Fruit fly (Drosophila melanogaster): ENCODE measurements around the gene CG4629.

CG4629 gene

DNA sequence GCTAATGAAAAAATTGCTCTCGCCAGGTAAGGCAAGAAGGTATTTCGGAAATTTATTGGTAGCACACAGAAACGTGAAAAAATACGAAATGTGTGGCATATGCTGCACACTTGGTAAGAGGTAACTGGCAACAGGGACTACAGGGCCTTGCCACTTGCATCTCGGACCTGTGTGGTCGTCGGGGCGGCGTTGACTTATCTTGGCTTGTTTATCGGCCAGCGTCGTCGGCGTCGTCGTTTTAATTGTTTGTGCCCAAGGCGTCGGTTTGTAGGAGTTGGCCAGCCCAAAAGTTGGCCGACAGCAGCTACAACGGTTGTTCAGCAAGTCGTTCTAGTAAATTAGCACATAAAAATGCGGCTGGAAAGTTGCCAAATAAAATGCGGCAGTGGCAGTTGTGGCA is 36.0 kb downstream of the CG4629 start:
- no peak for TF ChIP-seq CG8478 (optimal IDR thresholded peaks at IDR 0.05)
- TF ChIP-seq CTCF (optimal IDR thresholded peaks at IDR 0.05), result no peak

- TF ChIP-seq CG8478 (optimal IDR thresholded peaks at IDR 0.05), result no peak
- no peak for TF ChIP-seq CTCF (optimal IDR thresholded peaks at IDR 0.05)
These were observed 37.3 kb downstream of the CG4629 start for dm6 chr2L:1065038-1065437.

- TF ChIP-seq CTCF (optimal IDR thresholded peaks at IDR 0.05), result no peak
- no peak for TF ChIP-seq CG8478 (optimal IDR thresholded peaks at IDR 0.05)
These were observed 37.8 kb downstream of the CG4629 start for dm6 chr2L:1064544-1064943.

- TF ChIP-seq CTCF (optimal IDR thresholded peaks at IDR 0.05) (no peak), CG8478 (optimal IDR thresholded peaks at IDR 0.05) (no peak)
These were observed 38.6 kb downstream of the CG4629 start for dm6 chr2L:1063695-1064094.

DNA sequence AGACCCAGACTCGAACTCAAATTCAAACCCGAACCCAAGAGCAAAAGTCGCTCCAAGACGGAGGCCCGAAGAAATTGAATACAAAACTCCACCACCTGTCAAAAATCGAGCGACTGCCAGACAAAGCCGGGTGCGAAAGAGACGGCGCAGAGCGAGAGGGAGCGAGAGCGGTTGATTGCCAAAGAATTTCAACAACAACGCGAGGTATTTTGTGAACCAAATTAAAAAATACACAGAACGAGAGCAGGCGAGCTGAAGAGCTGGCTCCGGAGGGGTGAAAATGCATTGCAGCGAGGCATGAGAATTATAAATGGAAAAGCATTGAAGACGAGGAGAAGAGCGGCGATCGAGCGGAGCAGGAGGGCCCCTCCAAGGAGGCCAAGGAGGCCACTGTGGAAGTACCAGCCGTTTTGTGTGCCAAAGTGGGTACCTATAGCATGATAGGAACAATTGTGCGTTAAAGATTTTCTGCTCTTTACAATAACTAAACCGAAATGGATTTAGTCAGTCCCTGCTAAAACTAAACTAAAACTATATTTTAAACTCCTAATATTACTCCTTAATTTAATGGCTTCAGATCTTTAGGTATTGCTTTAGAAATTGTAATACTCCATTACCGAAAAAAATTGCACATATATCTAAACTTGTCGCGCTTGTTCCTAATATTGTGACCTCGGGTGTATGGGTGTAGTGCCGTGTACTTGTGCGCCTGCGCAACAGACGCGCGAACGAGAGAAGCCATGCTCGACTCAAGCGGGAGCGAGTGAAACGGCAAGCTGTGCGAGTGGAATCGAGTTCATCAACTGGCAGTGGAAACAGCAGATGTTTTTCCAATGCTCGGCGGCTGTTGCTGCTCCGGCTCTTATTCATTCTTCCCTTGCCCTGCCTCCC is 39.6 kb downstream of the CG4629 start:
- no peak for TF ChIP-seq CG8478 (optimal IDR thresholded peaks at IDR 0.05)
- no peak for TF ChIP-seq CTCF (optimal IDR thresholded peaks at IDR 0.05)

DNA sequence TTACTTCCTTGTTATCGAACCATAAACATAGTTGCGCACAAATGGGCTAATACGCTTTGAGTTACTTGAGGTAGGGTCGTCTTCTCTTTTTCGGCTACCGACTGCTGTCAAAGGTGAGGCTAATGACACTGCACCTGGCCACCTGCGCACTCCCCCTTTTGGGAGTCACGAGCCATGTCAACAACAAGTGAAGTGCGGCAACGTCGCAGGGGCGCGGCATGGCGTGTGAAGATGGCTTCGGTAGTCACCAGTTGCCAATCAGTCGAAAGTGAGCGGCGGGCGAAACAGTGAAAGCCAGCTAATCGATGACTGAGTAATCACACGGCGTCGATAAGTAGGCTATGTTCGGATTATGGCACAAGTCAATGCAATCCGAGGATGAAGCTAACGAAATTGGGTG is 44.8 kb downstream of the CG4629 start:
- TF ChIP-seq CG8478 (optimal IDR thresholded peaks at IDR 0.05) (no peak), CTCF (optimal IDR thresholded peaks at IDR 0.05) (no peak)

- TF ChIP-seq CG8478 (optimal IDR thresholded peaks at IDR 0.05) (no peak), CTCF (optimal IDR thresholded peaks at IDR 0.05) (no peak)
These were observed 45.7 kb downstream of the CG4629 start for dm6 chr2L:1056631-1057030.

dm6 chr2L:1049361-1049760 is 52.9 kb downstream of the CG4629 start:
- TF ChIP-seq CTCF (optimal IDR thresholded peaks at IDR 0.05), result no peak
- no peak for TF ChIP-seq CG8478 (optimal IDR thresholded peaks at IDR 0.05)

DNA sequence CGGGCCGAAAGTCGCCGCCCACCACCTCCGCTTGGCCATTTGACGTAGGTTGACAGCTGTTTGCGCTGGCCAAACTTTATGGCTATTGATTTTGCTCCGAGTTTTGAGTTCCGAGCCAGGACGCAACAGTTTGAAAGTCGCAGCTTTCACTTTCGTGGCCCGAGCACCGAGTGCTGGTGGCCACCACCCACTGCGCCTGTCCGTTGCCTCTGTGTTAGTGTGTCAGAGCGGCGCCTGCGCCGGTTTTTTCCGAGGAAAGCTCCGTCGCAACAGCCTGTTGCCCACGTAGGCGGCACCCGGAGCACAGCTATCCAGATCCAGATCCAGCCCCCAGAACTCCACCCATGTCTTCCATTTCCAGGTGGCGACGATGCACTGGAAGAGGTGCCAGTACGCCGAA is 53.5 kb downstream of the CG4629 start:
- TF ChIP-seq CTCF (optimal IDR thresholded peaks at IDR 0.05) (no peak), CG8478 (optimal IDR thresholded peaks at IDR 0.05) (no peak)

DNA sequence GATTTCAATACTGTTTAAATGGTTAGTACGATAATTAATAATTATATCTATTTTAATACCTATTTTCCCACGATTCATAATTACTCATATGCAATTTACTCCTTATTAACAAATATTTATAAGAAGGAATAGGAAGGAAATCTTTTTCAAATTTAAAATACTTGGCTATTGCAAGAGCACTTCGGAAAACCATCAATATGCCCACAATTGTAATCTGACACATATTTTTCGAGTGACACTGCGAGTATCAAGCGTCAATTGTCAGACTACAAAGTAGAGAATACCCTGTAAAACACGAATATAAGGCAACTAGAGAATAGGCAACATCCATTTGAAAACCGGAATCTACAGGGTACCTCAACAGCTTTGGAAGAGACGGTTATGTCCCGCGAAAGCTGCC is 53.9 kb downstream of the CG4629 start:
- TF ChIP-seq CTCF (optimal IDR thresholded peaks at IDR 0.05) (no peak), CG8478 (optimal IDR thresholded peaks at IDR 0.05) (no peak)

- TF ChIP-seq CG8478 (optimal IDR thresholded peaks at IDR 0.05) (no peak), CTCF (optimal IDR thresholded peaks at IDR 0.05) (no peak)
These were observed 54.3 kb downstream of the CG4629 start, which contains the start of gene IA-2 for dm6 chr2L:1047965-1048364. Gene IA-2 (minus strand): TSS chr2L:1048053.

dm6 chr2L:1047245-1047644 is 55.1 kb downstream of the CG4629 start:
- TF ChIP-seq CTCF (optimal IDR thresholded peaks at IDR 0.05) (no peak), CG8478 (optimal IDR thresholded peaks at IDR 0.05) (no peak)

dm6 chr2L:1043195-1043990 is 58.9 kb downstream of the CG4629 start:
- TF ChIP-seq CTCF (optimal IDR thresholded peaks at IDR 0.05), result no peak
- TF ChIP-seq CG8478 (optimal IDR thresholded peaks at IDR 0.05), result no peak

dm6 chr2L:1036811-1037296 is 65.5 kb downstream of the CG4629 start, which contains the start of gene gNacalpha:
Gene gNacalpha (plus strand): TSS chr2L:1037246.
- TF ChIP-seq CG8478 (optimal IDR thresholded peaks at IDR 0.05) (no peak), CTCF (optimal IDR thresholded peaks at IDR 0.05) (no peak)
